Worm (Caenorhabditis elegans) whole organism, late embryonic: ENCODE measurements around the gene C33D9.10.

Experiments used
- ceh-14 ChIP-seq: sonication (generic microtip); optimal IDR thresholded peaks from 2 replicates; lab custom pipeline; 2016; ENCODE audit warnings: missing genotype, missing genetic modification characterization, missing compliant biosample characterization
- ceh-48 ChIP-seq: sonication (generic microtip); optimal IDR thresholded peaks from 2 replicates; lab custom pipeline; 2016; ENCODE audit warnings: missing genetic modification characterization, inconsistent platforms, missing compliant biosample characterization
- madf-2 ChIP-seq: sonication (generic microtip); optimal IDR thresholded peaks from 2 replicates; lab custom pipeline; 2017; ENCODE audit warnings: missing genetic modification characterization, missing compliant biosample characterization
- nfya-1 ChIP-seq: sonication (generic microtip); optimal IDR thresholded peaks from 2 replicates; lab custom pipeline; 2017; ENCODE audit warnings: missing genetic modification characterization, mild to moderate bottlenecking, missing compliant biosample characterization, antibody characterized with exemption, moderate library complexity
- pag-3 ChIP-seq: sonication (generic microtip); optimal IDR thresholded peaks from 2 replicates; lab custom pipeline; 2016; ENCODE audit warnings: missing compliant biosample characterization, missing genetic modification characterization, borderline replicate concordance

ce11 chrIV:8798255-8798654 lies 10.3 kb upstream of the C33D9.10 start, which contains the start of gene clec-182:
- TF ChIP-seq pag-3 (tag; lab: Kevin White, UChicago) (no peak), ceh-48 (no peak), madf-2 (tag; lab: Kevin White, UChicago) (no peak), nfya-1 (no peak), ceh-14 (no peak)
